Worm (Caenorhabditis elegans) whole organism, young adult: ENCODE data around the gene srt-68.

Source experiments
- D2030.7 ChIP-seq: fragments of 200-800 bp; sonication (Bioruptor generic); IDR thresholded peaks from 2 replicates; pipeline ENCODE4 v1.3.6; 2022; ENCODE audit warnings: missing genetic modification reagents, missing genetic modification characterization, missing compliant biosample characterization
- F22D6.2 ChIP-seq: sonication (generic microtip); optimal IDR thresholded peaks from 2 replicates; lab custom pipeline; 2016; ENCODE audit warnings: mild to moderate bottlenecking, missing genetic modification characterization, missing compliant biosample characterization
- aptf-3 ChIP-seq: fragments of 200-800 bp; sonication (Bioruptor generic); IDR thresholded peaks from 2 replicates; pipeline ENCODE4 v1.3.6; 2022; ENCODE audit warnings: missing genetic modification characterization, missing compliant biosample characterization
- efl-1 ChIP-seq: fragments of 150-350 bp; optimal IDR thresholded peaks from 2 replicates; lab custom pipeline; 2014; ENCODE audit warnings: missing biosample characterization, missing genetic modification reagents, missing genetic modification characterization
- nhr-80 ChIP-seq: sonication (generic microtip); optimal IDR thresholded peaks from 2 replicates; lab custom pipeline; 2016; ENCODE audit warnings: missing genetic modification characterization, missing compliant biosample characterization
- sdz-38 ChIP-seq: sonication (generic microtip); optimal IDR thresholded peaks from 2 replicates; lab custom pipeline; 2016; ENCODE audit warnings: missing genotype, missing genetic modification characterization, missing compliant biosample characterization
- ztf-22 ChIP-seq: fragments of 200-800 bp; sonication (Bioruptor generic); optimal IDR thresholded peaks from 2 replicates; lab custom pipeline; 2018; ENCODE audit warnings: mild to moderate bottlenecking, missing genetic modification characterization, moderate library complexity, missing compliant biosample characterization
- ztf-3 ChIP-seq: fragments of 200-800 bp; sonication (Bioruptor generic); optimal IDR thresholded peaks from 2 replicates; lab custom pipeline; 2018; ENCODE audit warnings: mild to moderate bottlenecking, missing genetic modification characterization, missing compliant biosample characterization
- ztf-6 ChIP-seq: fragments of 200-800 bp; sonication (Bioruptor generic); IDR thresholded peaks from 2 replicates; pipeline ENCODE4 v1.3.6; 2022; ENCODE audit warnings: missing genetic modification reagents, missing genetic modification characterization, missing compliant biosample characterization

- TF ChIP-seq efl-1 (GFP tag; lab: Kevin White, UChicago) = no peak
- no peak for TF ChIP-seq ztf-22 (GFP tag; lab: Kevin White, UChicago)
- TF ChIP-seq aptf-3 (GFP tag; lab: Robert Waterston, UW) = no peak
- TF ChIP-seq nhr-80 = peak; percentile 8
- TF ChIP-seq ztf-6 = no peak
- TF ChIP-seq sdz-38 = no peak
- 0 out of 2 replicates have a peak, but pooled peaks have one; percentile 16 for TF ChIP-seq D2030.7 (GFP tag; lab: Robert Waterston, UW)
- TF ChIP-seq F22D6.2 (tag; lab: Kevin White, UChicago) = no peak
- TF ChIP-seq ztf-3 (GFP tag; lab: Kevin White, UChicago) = no peak
Observed at ce11 chrV:5274974-5275373, 23.1 kb upstream of the srt-68 start.
